Fruit fly (Drosophila melanogaster) whole organism, embryonic: ENCODE measurements around the gene Theg.

Experiments used
- ATbp ChIP-seq: fragments of 200-800 bp; sonication (Bioruptor generic); optimal IDR thresholded peaks from 2 replicates; lab custom pipeline; 2017; ENCODE audit warnings: missing biosample characterization, mild to moderate bottlenecking, missing genetic modification characterization, missing genetic modification reagents
- Atf-2 ChIP-seq: fragments of 200-800 bp; sonication (Bioruptor generic); optimal IDR thresholded peaks from 2 replicates; lab custom pipeline; 2016; ENCODE audit warnings: missing biosample characterization, missing genetic modification characterization
- Bdp1 ChIP-seq: fragments of 200-800 bp; sonication (Bioruptor generic); optimal IDR thresholded peaks from 3 replicates; lab custom pipeline; 2016; ENCODE audit warnings: missing biosample characterization, missing genetic modification characterization
- CG1024 ChIP-seq: fragments of 200-800 bp; sonication (Bioruptor generic); IDR thresholded peaks from 2 replicates; pipeline ENCODE4 v1.3.6; 2022; ENCODE audit warnings: missing biosample characterization, missing genetic modification characterization
- CG10543 ChIP-seq: fragments of 200-800 bp; sonication (Bioruptor generic); optimal IDR thresholded peaks from 3 replicates; lab custom pipeline; 2017; ENCODE audit warnings: missing biosample characterization, mild to moderate bottlenecking, missing genetic modification characterization, moderate library complexity
- CG11695 ChIP-seq: fragments of 200-800 bp; sonication (Bioruptor generic); IDR thresholded peaks from 3 replicates; pipeline ENCODE4 v1.3.6; 2022; ENCODE audit warnings: missing biosample characterization, missing genetic modification characterization
- CG12219 ChIP-seq: fragments of 200-800 bp; sonication (Bioruptor generic); optimal IDR thresholded peaks from 3 replicates; lab custom pipeline; 2018; ENCODE audit warnings: missing biosample characterization, mild to moderate bottlenecking, missing genetic modification characterization
- CG14667 ChIP-seq: fragments of 200-800 bp; sonication (Bioruptor generic); IDR thresholded peaks from 2 replicates; pipeline ENCODE4 v1.3.6; 2022; ENCODE audit warnings: missing biosample characterization, missing genetic modification characterization
- CG15269 ChIP-seq: fragments of 200-800 bp; sonication (Bioruptor generic); optimal IDR thresholded peaks from 2 replicates; lab custom pipeline; 2018; ENCODE audit warnings: missing biosample characterization, mild to moderate bottlenecking, missing genetic modification characterization, moderate library complexity
- CG15601 ChIP-seq: fragments of 200-800 bp; sonication (Bioruptor generic); optimal IDR thresholded peaks from 3 replicates; lab custom pipeline; 2019; ENCODE audit warnings: missing biosample characterization, mild to moderate bottlenecking, missing genetic modification characterization, moderate library complexity
- CG17359 ChIP-seq: fragments of 200-800 bp; sonication (Bioruptor generic); optimal IDR thresholded peaks from 3 replicates; lab custom pipeline; 2018; ENCODE audit warnings: missing biosample characterization, mild to moderate bottlenecking, missing genetic modification characterization, moderate library complexity
- CG18619 ChIP-seq: fragments of 200-800 bp; sonication (Bioruptor generic); optimal IDR thresholded peaks from 3 replicates; lab custom pipeline; 2017; ENCODE audit warnings: missing biosample characterization, mild to moderate bottlenecking, missing genetic modification characterization
- CG2202 ChIP-seq: fragments of 200-800 bp; sonication (Bioruptor generic); optimal IDR thresholded peaks from 2 replicates; lab custom pipeline; 2018; ENCODE audit warnings: missing biosample characterization, mild to moderate bottlenecking, missing genetic modification characterization
- CG31441 ChIP-seq: fragments of 200-800 bp; sonication (Bioruptor generic); IDR thresholded peaks from 2 replicates; pipeline ENCODE4 v1.3.6; 2022; ENCODE audit warnings: missing biosample characterization, missing genetic modification characterization
- CG32772 ChIP-seq: fragments of 200-800 bp; sonication (Bioruptor generic); IDR thresholded peaks from 2 replicates; pipeline ENCODE4 v1.3.6; 2022; ENCODE audit warnings: missing biosample characterization, missing genetic modification characterization
- CG3407 ChIP-seq: fragments of 200-800 bp; sonication (Bioruptor generic); optimal IDR thresholded peaks from 2 replicates; lab custom pipeline; 2018; ENCODE audit warnings: missing biosample characterization, mild to moderate bottlenecking, missing genetic modification characterization
- CG5953 ChIP-seq: fragments of 200-800 bp; sonication (Bioruptor generic); IDR thresholded peaks from 2 replicates; pipeline ENCODE4 v1.3.6; 2022; ENCODE audit warnings: missing biosample characterization, missing genetic modification characterization
- CG7357 ChIP-seq: fragments of 200-800 bp; sonication (Bioruptor generic); IDR thresholded peaks from 3 replicates; pipeline ENCODE4 v1.3.6; 2022; ENCODE audit warnings: missing biosample characterization, missing genetic modification characterization
- CG7745 ChIP-seq: fragments of 200-800 bp; sonication (Bioruptor generic); optimal IDR thresholded peaks from 2 replicates; lab custom pipeline; 2018; ENCODE audit warnings: missing biosample characterization, mild to moderate bottlenecking, missing genetic modification characterization, moderate library complexity
- CG7839 ChIP-seq: fragments of 200-800 bp; sonication (Bioruptor generic); optimal IDR thresholded peaks from 3 replicates; lab custom pipeline; 2018; ENCODE audit warnings: missing biosample characterization, mild to moderate bottlenecking, missing genetic modification characterization, moderate library complexity
- CG8359 ChIP-seq: fragments of 200-800 bp; sonication (Bioruptor generic); optimal IDR thresholded peaks from 2 replicates; lab custom pipeline; 2017; ENCODE audit warnings: missing biosample characterization, mild to moderate bottlenecking, missing genetic modification characterization, borderline replicate concordance
- Dip3 ChIP-seq: fragments of 200-800 bp; sonication (Bioruptor generic); optimal IDR thresholded peaks from 3 replicates; lab custom pipeline; 2016; ENCODE audit warnings: missing biosample characterization, missing genetic modification characterization
- Doc2 ChIP-seq: fragments of 200-800 bp; sonication (Bioruptor generic); IDR thresholded peaks from 2 replicates; pipeline ENCODE4 v1.3.6; 2022; ENCODE audit warnings: missing biosample characterization, missing genetic modification characterization
- E2f2 ChIP-seq: fragments of 200-800 bp; sonication (Bioruptor generic); IDR thresholded peaks from 2 replicates; pipeline ENCODE4 v1.3.6; 2022; ENCODE audit warnings: missing biosample characterization, missing genetic modification characterization
- HLH3B ChIP-seq: fragments of 200-800 bp; sonication (Bioruptor generic); IDR thresholded peaks from 2 replicates; pipeline ENCODE4 v1.3.6; 2022; ENCODE audit warnings: missing biosample characterization, missing genetic modification characterization
- Hr51 ChIP-seq, 2 experiments: fragments of 200-800 bp; sonication (Bioruptor generic); optimal IDR thresholded peaks; 2 replicates in 1 of 2; 3 replicates in 1 of 2; lab custom pipeline; 2016 to 2018; ENCODE audit warnings: missing biosample characterization in 2 of 2, missing genetic modification characterization in 2 of 2, mild to moderate bottlenecking in 1 of 2, moderate library complexity in 1 of 2
- Lpt ChIP-seq: fragments of >200 bp; optimal IDR thresholded peaks from 2 replicates; lab custom pipeline; 2018; ENCODE audit warnings: missing biosample characterization, missing genetic modification characterization
- MTF-1 ChIP-seq: fragments of 200-800 bp; sonication (Bioruptor generic); optimal IDR thresholded peaks from 2 replicates; lab custom pipeline; 2018; ENCODE audit warnings: missing biosample characterization, mild to moderate bottlenecking, missing genetic modification characterization, borderline replicate concordance
- Max ChIP-seq: fragments of 200-800 bp; sonication (Bioruptor generic); optimal IDR thresholded peaks from 2 replicates; lab custom pipeline; 2016; ENCODE audit warnings: missing biosample characterization, mild to moderate bottlenecking, missing genetic modification characterization
- Mes4 ChIP-seq: fragments of 200-800 bp; sonication (Bioruptor generic); optimal IDR thresholded peaks from 2 replicates; lab custom pipeline; 2016; ENCODE audit warnings: missing biosample characterization, missing genetic modification characterization
- Nf-YB ChIP-seq: fragments of 200-800 bp; sonication (Bioruptor generic); optimal IDR thresholded peaks from 3 replicates; lab custom pipeline; 2019; ENCODE audit warnings: missing biosample characterization, mild to moderate bottlenecking, missing genetic modification characterization, moderate library complexity
- Rfx ChIP-seq: fragments of 200-800 bp; sonication (Bioruptor generic); IDR thresholded peaks from 2 replicates; pipeline ENCODE4 v1.3.6; 2022; ENCODE audit warnings: missing biosample characterization, missing genetic modification characterization
- Spps ChIP-seq: fragments of 200-800 bp; sonication (Bioruptor generic); optimal IDR thresholded peaks from 2 replicates; lab custom pipeline; 2018; ENCODE audit warnings: missing biosample characterization, mild to moderate bottlenecking, missing genetic modification characterization
- YL-1 ChIP-seq: fragments of 200-800 bp; sonication (Bioruptor generic); optimal IDR thresholded peaks from 3 replicates; lab custom pipeline; 2017; ENCODE audit warnings: missing biosample characterization, mild to moderate bottlenecking, missing genetic modification characterization
- ci ChIP-seq: fragments of 200-800 bp; sonication (Bioruptor generic); IDR thresholded peaks from 3 replicates; pipeline ENCODE4 v1.3.6; 2022; ENCODE audit warnings: missing biosample characterization, missing genetic modification characterization
- dpn ChIP-seq, 2 experiments: fragments of 200-800 bp; sonication (Bioruptor generic); optimal IDR thresholded peaks; 3 replicates each; lab custom pipeline; 2016; ENCODE audit warnings: missing biosample characterization in 2 of 2, missing genetic modification characterization in 2 of 2
- ems ChIP-seq: fragments of 200-800 bp; sonication (Bioruptor generic); optimal IDR thresholded peaks from 3 replicates; lab custom pipeline; 2016; ENCODE audit warnings: missing biosample characterization, missing genetic modification characterization
- eyg ChIP-seq: fragments of 200-800 bp; sonication (Bioruptor generic); optimal IDR thresholded peaks from 3 replicates; lab custom pipeline; 2016; ENCODE audit warnings: missing biosample characterization, missing genetic modification characterization
- gfzf ChIP-seq: fragments of 200-800 bp; sonication (Bioruptor generic); optimal IDR thresholded peaks from 2 replicates; lab custom pipeline; 2016; ENCODE audit warnings: missing biosample characterization, mild to moderate bottlenecking, missing genetic modification characterization, moderate library complexity
- gro ChIP-seq: fragments of 200-800 bp; sonication (Bioruptor generic); optimal IDR thresholded peaks from 2 replicates; lab custom pipeline; 2016; ENCODE audit warnings: missing biosample characterization, missing genetic modification characterization
- hb ChIP-seq: fragments of 200-800 bp; sonication (Bioruptor generic); IDR thresholded peaks from 3 replicates; pipeline ENCODE4 v1.3.6; 2022; ENCODE audit warnings: missing biosample characterization, missing genetic modification characterization; ENCODE audit not compliant: partially characterized antibody
- lbe ChIP-seq: fragments of 200-800 bp; sonication (Bioruptor generic); optimal IDR thresholded peaks from 2 replicates; lab custom pipeline; 2016; ENCODE audit warnings: missing biosample characterization, mild to moderate bottlenecking, missing genetic modification characterization
- mld ChIP-seq: fragments of 200-800 bp; sonication (Bioruptor generic); IDR thresholded peaks from 3 replicates; pipeline ENCODE4 v1.3.6; 2022; ENCODE audit warnings: missing biosample characterization, missing genetic modification characterization; ENCODE audit not compliant: partially characterized antibody
- otp ChIP-seq: fragments of 200-800 bp; sonication (Bioruptor generic); IDR thresholded peaks from 3 replicates; pipeline ENCODE4, ENCODE4 v1.3.6; 2022; ENCODE audit warnings: missing biosample characterization, missing genetic modification characterization
- peb ChIP-seq: fragments of 200-800 bp; sonication (Bioruptor generic); IDR thresholded peaks from 2 replicates; pipeline ENCODE4 v1.3.6; 2022; ENCODE audit warnings: missing biosample characterization, missing genetic modification characterization
- phol ChIP-seq: fragments of 200-800 bp; sonication (Bioruptor generic); optimal IDR thresholded peaks from 3 replicates; lab custom pipeline; 2018; ENCODE audit warnings: missing biosample characterization, mild to moderate bottlenecking, missing genetic modification characterization, moderate library complexity
- psq ChIP-seq: fragments of 200-800 bp; sonication (Bioruptor generic); optimal IDR thresholded peaks from 2 replicates; lab custom pipeline; 2017; ENCODE audit warnings: missing biosample characterization, missing genetic modification characterization
- sens ChIP-seq: fragments of 200-800 bp; sonication (Bioruptor generic); peaks from one replicate; lab custom pipeline; 2016; ENCODE audit warnings: missing biosample characterization, missing genetic modification characterization
- seq ChIP-seq: fragments of 200-800 bp; sonication (Bioruptor generic); IDR thresholded peaks from 2 replicates; pipeline ENCODE4 v1.3.6; 2022; ENCODE audit warnings: missing biosample characterization, missing genetic modification characterization
- sima ChIP-seq: fragments of 200-800 bp; sonication (Bioruptor generic); optimal IDR thresholded peaks from 2 replicates; lab custom pipeline; 2016; ENCODE audit warnings: missing biosample characterization, missing genetic modification characterization
- tna ChIP-seq: fragments of 200-800 bp; sonication (Bioruptor generic); IDR thresholded peaks from 2 replicates; pipeline ENCODE4 v1.3.6; 2022; ENCODE audit warnings: missing biosample characterization, missing genetic modification characterization; ENCODE audit not compliant: partially characterized antibody

Gene Theg

DNA sequence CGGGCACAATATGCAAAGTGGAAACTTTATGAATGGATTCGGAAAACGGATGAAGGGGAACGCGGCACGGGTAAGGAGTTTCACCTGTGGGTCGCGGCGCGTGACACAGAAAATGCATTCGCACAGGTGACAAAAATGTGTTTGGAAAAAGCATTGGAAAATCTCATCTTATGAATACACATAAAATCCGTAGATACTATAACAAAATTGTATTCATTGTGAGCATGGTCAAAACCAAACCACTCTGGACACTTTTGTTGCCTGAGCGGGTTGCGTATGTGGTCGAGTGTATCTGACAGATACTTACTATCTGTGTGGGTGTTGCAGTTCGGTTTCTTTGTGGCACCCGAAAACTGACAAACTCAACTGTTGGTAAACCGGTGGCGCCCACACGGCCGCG is 25.0 kb downstream of the Theg start (continued):
- TF ChIP-seq CG7357 (GFP tag; lab: Robert Waterston, UW) (0 out of 3 replicates have a peak, but pooled peaks have one; percentile 17), CG7839 (no peak), ems (peak; percentile 29), Hr51 (GFP tag; optimal IDR thresholded peaks at IDR 0.05; lab: Kevin White, UChicago) (peak in 1 of 2 experiments; percentile 67), CG3407 (GFP tag; lab: Kevin White, UChicago) (no peak), Mes4 (GFP tag; lab: Kevin White, UChicago) (no peak), CG18619 (GFP tag; lab: Kevin White, UChicago) (no peak), YL-1 (GFP tag; lab: Kevin White, UChicago) (no peak), gfzf (GFP tag; lab: Kevin White, UChicago) (no peak), dpn (GFP tag; optimal IDR thresholded peaks at IDR 0.05; lab: Kevin White, UChicago) (peak in 1 of 2 experiments; percentile 54), Rfx (GFP tag; lab: Robert Waterston, UW) (0 out of 2 replicates have a peak, but pooled peaks have one; percentile 21), CG32772 (GFP tag; lab: Robert Waterston, UW) (peak; percentile 54), Dip3 (GFP tag; lab: Kevin White, UChicago) (no peak), Nf-YB (GFP tag; lab: Kevin White, UChicago) (no peak), seq (GFP tag; lab: Robert Waterston, UW) (peak; percentile 35; the same call in 1 of the 2 replicates), sens (GFP tag; lab: Kevin White, UChicago) (peak; percentile 93), E2f2 (peak; percentile 52; the same call in 1 of the 2 replicates), CG12219 (peak; percentile 30), Doc2 (no peak), CG2202 (tag; lab: Kevin White, UChicago) (peak; percentile 11), mld (GFP tag; lab: Robert Waterston, UW) (no peak), phol (peak; percentile 39), CG10543 (GFP tag; lab: Kevin White, UChicago) (no peak), CG15269 (no peak), CG11695 (GFP tag; lab: Robert Waterston, UW) (no peak; the same call in 2 of the 3 replicates), HLH3B (GFP tag; lab: Robert Waterston, UW) (peak; percentile 82), Atf-2 (GFP tag; lab: Kevin White, UChicago) (no peak), ci (GFP tag; lab: Robert Waterston, UW) (peak; percentile 89), CG8359 (GFP tag; lab: Kevin White, UChicago) (no peak), hb (GFP tag; lab: Robert Waterston, UW) (no peak), MTF-1 (GFP tag; lab: Kevin White, UChicago) (no peak), CG7745 (tag; lab: Kevin White, UChicago) (no peak), Bdp1 (GFP tag; lab: Kevin White, UChicago) (peak; percentile 13), gro (GFP tag; lab: Kevin White, UChicago) (no peak), CG15601 (peak; percentile 32), peb (GFP tag; lab: Robert Waterston, UW) (0 out of 2 replicates have a peak, but pooled peaks have one; percentile 27), CG5953 (peak; percentile 70), CG31441 (no peak), CG14667 (GFP tag; lab: Robert Waterston, UW) (peak; percentile 36; the same call in 1 of the 2 replicates), Lpt (GFP tag; lab: Kevin White, UChicago) (no peak), psq (GFP tag; lab: Kevin White, UChicago) (no peak), Spps (tag; lab: Kevin White, UChicago) (no peak), sima (GFP tag; lab: Kevin White, UChicago) (no peak), ATbp (peak; percentile 58), Max (GFP tag; lab: Kevin White, UChicago) (peak; percentile 15), CG17359 (tag; lab: Kevin White, UChicago) (peak; percentile 61), tna (no peak), eyg (no peak), CG1024 (peak; percentile 47; the same call in 1 of the 2 replicates), lbe (GFP tag; lab: Kevin White, UChicago) (no peak), otp (GFP tag; lab: Robert Waterston, UW) (peak; percentile 68; the same call in 1 of the 3 replicates)
